Fruit fly (Drosophila melanogaster) whole organism, pupa: ENCODE measurements around the gene CG1792.

Experiments used
- CG10348 ChIP-seq: fragments of 200-800 bp; sonication (Bioruptor generic); IDR thresholded peaks from 2 replicates; pipeline ENCODE4 v1.3.6; 2022; ENCODE audit warnings: missing biosample characterization, missing genetic modification characterization
- CG12605 ChIP-seq: fragments of 200-800 bp; sonication (Bioruptor generic); IDR thresholded peaks from 2 replicates; pipeline ENCODE4 v1.3.6; 2022; ENCODE audit warnings: missing biosample characterization, missing genetic modification characterization
- CG13204 ChIP-seq: fragments of 200-800 bp; sonication (Bioruptor generic); optimal IDR thresholded peaks from 2 replicates; lab custom pipeline; 2018; ENCODE audit warnings: missing biosample characterization, mild to moderate bottlenecking, missing genetic modification characterization, moderate library complexity
- CG14655 ChIP-seq: fragments of 200-800 bp; sonication (Bioruptor generic); optimal IDR thresholded peaks from 3 replicates; lab custom pipeline; 2017; ENCODE audit warnings: mild to moderate bottlenecking, missing biosample characterization, missing genetic modification reagents, missing genetic modification characterization
- CG15710 ChIP-seq: fragments of 200-800 bp; sonication (Bioruptor generic); optimal IDR thresholded peaks from 2 replicates; lab custom pipeline; 2018; ENCODE audit warnings: missing biosample characterization, mild to moderate bottlenecking, missing genetic modification characterization, moderate library complexity
- CG17806 ChIP-seq: fragments of 200-800 bp; sonication (Bioruptor generic); optimal IDR thresholded peaks from 2 replicates; lab custom pipeline; 2018; ENCODE audit warnings: missing biosample characterization, mild to moderate bottlenecking, missing genetic modification characterization, moderate library complexity
- CG32121 ChIP-seq: fragments of 200-800 bp; sonication (Bioruptor generic); IDR thresholded peaks from 2 replicates; pipeline ENCODE4 v1.3.6; 2022; ENCODE audit warnings: missing biosample characterization, missing genetic modification characterization
- CG34367 ChIP-seq: fragments of 200-800 bp; sonication (Bioruptor generic); optimal IDR thresholded peaks from 2 replicates; lab custom pipeline; 2018; ENCODE audit warnings: missing biosample characterization, mild to moderate bottlenecking, missing genetic modification characterization
- CG4496 ChIP-seq: fragments of 200-800 bp; sonication (Bioruptor generic); IDR thresholded peaks from 3 replicates; pipeline ENCODE4 v1.3.6; 2022; ENCODE audit warnings: missing biosample characterization, missing genetic modification characterization
- CG8159 ChIP-seq: fragments of 200-800 bp; sonication (Bioruptor generic); optimal IDR thresholded peaks from 3 replicates; lab custom pipeline; 2018; ENCODE audit warnings: missing biosample characterization, mild to moderate bottlenecking, missing genetic modification characterization, moderate library complexity
- CG8301 ChIP-seq: fragments of 200-800 bp; sonication (Bioruptor generic); optimal IDR thresholded peaks from 2 replicates; lab custom pipeline; 2018; ENCODE audit warnings: missing biosample characterization, mild to moderate bottlenecking, missing genetic modification characterization
- CG9948 ChIP-seq: fragments of 200-800 bp; sonication (Bioruptor generic); optimal IDR thresholded peaks from 2 replicates; lab custom pipeline; 2018; ENCODE audit warnings: missing biosample characterization, mild to moderate bottlenecking, missing genetic modification characterization, moderate library complexity
- D1 ChIP-seq: fragments of 200-800 bp; sonication (Bioruptor generic); optimal IDR thresholded peaks from 2 replicates; lab custom pipeline; 2018; ENCODE audit warnings: missing biosample characterization, mild to moderate bottlenecking, missing genetic modification characterization, moderate library complexity
- EcR ChIP-seq: fragments of 200-800 bp; sonication (Bioruptor generic); optimal IDR thresholded peaks from 3 replicates; lab custom pipeline; 2019; ENCODE audit warnings: missing biosample characterization, missing genetic modification characterization, mild to moderate bottlenecking, moderate library complexity, missing genetic modification reagents
- Ets98B ChIP-seq: fragments of 200-800 bp; sonication (Bioruptor generic); IDR thresholded peaks from 2 replicates; pipeline ENCODE4 v1.3.6; 2022; ENCODE audit warnings: missing biosample characterization, missing genetic modification characterization
- Pif1A ChIP-seq: fragments of 200-800 bp; sonication (Bioruptor generic); optimal IDR thresholded peaks from 3 replicates; lab custom pipeline; 2016; ENCODE audit warnings: missing biosample characterization, missing genetic modification characterization
- Pif1B ChIP-seq: fragments of 200-800 bp; sonication (Bioruptor generic); optimal IDR thresholded peaks from 3 replicates; lab custom pipeline; 2016; ENCODE audit warnings: missing biosample characterization, missing genetic modification characterization
- Snoo ChIP-seq: fragments of 200-800 bp; sonication (Bioruptor generic); optimal IDR thresholded peaks from 3 replicates; lab custom pipeline; 2017; ENCODE audit warnings: missing biosample characterization, mild to moderate bottlenecking, missing genetic modification characterization, inconsistent platforms
- fd96Ca ChIP-seq: fragments of 200-800 bp; sonication (Bioruptor generic); IDR thresholded peaks from 3 replicates; pipeline ENCODE4 v1.3.6; 2022; ENCODE audit warnings: missing biosample characterization, missing genetic modification characterization
- gl ChIP-seq: fragments of 200-800 bp; sonication (Bioruptor generic); optimal IDR thresholded peaks from 2 replicates; lab custom pipeline; 2018; ENCODE audit warnings: missing biosample characterization, mild to moderate bottlenecking, missing genetic modification characterization
- rn ChIP-seq: fragments of 200-800 bp; sonication (Bioruptor generic); IDR thresholded peaks from 2 replicates; pipeline ENCODE4 v1.3.6; 2022; ENCODE audit warnings: missing biosample characterization, missing genetic modification characterization

Gene CG1792

DNA sequence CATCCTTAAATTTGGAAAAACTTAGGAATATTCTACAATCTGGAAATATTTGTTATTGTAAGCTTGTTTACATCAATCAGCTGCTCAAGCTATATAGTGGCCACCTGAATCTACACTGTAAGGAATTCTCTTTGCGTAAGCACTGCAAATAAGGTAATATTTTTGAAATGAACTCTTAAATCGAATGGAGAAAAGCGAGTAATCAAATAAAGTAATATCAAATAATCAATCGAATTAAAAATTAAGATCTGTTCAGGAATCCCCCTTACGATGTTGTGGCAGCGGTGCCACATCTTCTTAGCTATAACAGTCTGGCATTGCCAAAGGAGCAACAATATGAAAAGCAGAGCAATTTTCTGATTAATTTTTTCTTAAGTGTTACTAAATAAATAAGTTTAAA is at the start of gene CG1792, which contains the start of gene Mnat9:
CG1792 (plus strand) TSS at position 303 of the 400 bp plus-strand sequence.
Mnat9 (minus strand) TSS at position 160 of the 400 bp plus-strand sequence.
- TF ChIP-seq CG12605 (GFP tag; lab: Robert Waterston, UW) (peak; percentile 99), CG13204 (peak; percentile 88), CG9948 (tag; lab: Kevin White, UChicago) (peak; percentile 99), Pif1B (GFP tag; lab: Kevin White, UChicago) (peak; percentile 98), Ets98B (peak; percentile 99), CG4496 (peak; percentile 100), gl (peak; percentile 96), rn (GFP tag; lab: Robert Waterston, UW) (peak; percentile 99), CG8159 (tag; lab: Kevin White, UChicago) (peak; percentile 98), CG14655 (peak; percentile 98), Pif1A (GFP tag; lab: Kevin White, UChicago) (peak; percentile 98), Snoo (tag; lab: Kevin White, UChicago) (peak; percentile 98), CG15710 (tag; lab: Kevin White, UChicago) (peak; percentile 98), CG17806 (tag; lab: Kevin White, UChicago) (peak; percentile 99), EcR (GFP tag; lab: Kevin White, UChicago) (peak; percentile 51), CG8301 (tag; lab: Kevin White, UChicago) (peak; percentile 99), CG10348 (GFP tag; lab: Robert Waterston, UW) (peak; percentile 95), fd96Ca (peak; percentile 99), D1 (no peak), CG34367 (tag; lab: Kevin White, UChicago) (peak; percentile 99), CG32121 (GFP tag; lab: Robert Waterston, UW) (peak; percentile 99)

DNA sequence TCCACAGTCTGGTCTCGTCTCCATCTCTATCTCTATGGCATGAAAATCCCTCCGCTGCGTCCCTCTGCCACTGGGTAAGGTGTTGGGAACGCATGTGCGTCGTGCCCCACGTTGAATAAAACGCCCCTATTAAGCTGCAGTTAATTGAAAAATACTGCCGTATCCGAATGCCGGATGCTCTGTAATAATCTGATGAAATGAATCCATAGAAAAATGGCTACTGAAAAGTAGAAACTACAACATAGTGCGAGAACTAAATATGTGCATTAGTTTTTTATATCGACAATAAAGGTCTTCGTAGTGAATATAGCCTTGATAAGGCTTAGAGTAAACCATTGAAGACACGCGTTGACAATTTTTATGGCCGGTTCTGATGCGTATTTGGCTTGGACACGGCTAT is 49.4 kb upstream of the CG1792 start:
- TF ChIP-seq CG14655 (peak; percentile 85), CG32121 (GFP tag; lab: Robert Waterston, UW) (peak; percentile 71; the same call in 1 of the 2 replicates), Ets98B (peak; percentile 84), CG9948 (tag; lab: Kevin White, UChicago) (peak; percentile 79), fd96Ca (peak; percentile 89), rn (GFP tag; lab: Robert Waterston, UW) (peak; percentile 70), CG8301 (tag; lab: Kevin White, UChicago) (peak; percentile 83), CG12605 (GFP tag; lab: Robert Waterston, UW) (peak; percentile 72), Pif1A (GFP tag; lab: Kevin White, UChicago) (peak; percentile 84), gl (peak; percentile 67), CG17806 (tag; lab: Kevin White, UChicago) (peak; percentile 80), CG10348 (GFP tag; lab: Robert Waterston, UW) (no peak), CG15710 (tag; lab: Kevin White, UChicago) (peak; percentile 82), Pif1B (GFP tag; lab: Kevin White, UChicago) (peak; percentile 83), CG4496 (peak; percentile 84), D1 (no peak), CG34367 (tag; lab: Kevin White, UChicago) (peak; percentile 71), CG13204 (peak; percentile 68), CG8159 (tag; lab: Kevin White, UChicago) (peak; percentile 76), EcR (GFP tag; lab: Kevin White, UChicago) (no peak), Snoo (tag; lab: Kevin White, UChicago) (no peak)

DNA sequence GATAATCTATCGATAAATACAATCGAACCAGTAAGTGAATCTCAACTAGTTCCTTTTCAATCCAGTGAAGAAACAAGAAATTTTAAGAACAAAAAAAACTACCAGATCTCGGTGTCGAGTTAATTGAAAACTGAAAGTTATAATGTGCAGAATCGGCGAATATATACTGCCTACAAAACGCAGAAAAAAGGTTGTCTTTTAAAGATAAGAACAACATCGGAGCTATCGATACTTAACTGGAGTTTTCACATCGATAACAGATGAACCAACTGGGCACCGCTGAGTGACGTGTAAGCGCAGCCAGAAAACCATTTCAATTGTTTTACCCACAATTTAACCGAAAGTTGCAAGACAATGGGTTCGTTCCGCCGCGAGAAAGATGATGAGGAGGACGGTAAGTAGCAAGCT is 44.2 kb upstream of the CG1792 start, which contains the start of gene gammaCOP:
gammaCOP (plus strand) TSS at position 259 of the 408 bp plus-strand sequence.
- TF ChIP-seq CG13204 = no peak

DNA sequence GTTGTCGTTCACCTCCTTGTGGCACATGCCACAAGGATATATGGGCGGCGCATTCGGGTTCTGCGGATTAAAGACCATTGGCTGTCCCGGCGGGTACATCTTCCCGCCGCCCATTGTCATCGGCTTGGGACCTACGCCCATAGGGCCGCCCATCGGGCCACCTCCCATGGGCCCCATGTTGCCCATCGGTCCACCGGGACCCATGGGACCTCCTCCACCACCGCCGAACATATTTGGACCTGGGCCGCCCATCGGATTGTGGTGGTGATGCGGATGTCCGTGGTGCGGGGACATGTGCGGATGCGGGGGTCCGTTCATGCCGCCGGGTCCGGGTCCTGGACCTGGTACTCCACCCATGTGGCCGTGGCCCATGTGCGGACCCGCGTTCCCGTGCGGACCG is 38.8 kb upstream of the CG1792 start:
- TF ChIP-seq CG13204 = no peak
- no peak for TF ChIP-seq CG9948 (tag; lab: Kevin White, UChicago)
- no peak for TF ChIP-seq CG17806 (tag; lab: Kevin White, UChicago)

DNA sequence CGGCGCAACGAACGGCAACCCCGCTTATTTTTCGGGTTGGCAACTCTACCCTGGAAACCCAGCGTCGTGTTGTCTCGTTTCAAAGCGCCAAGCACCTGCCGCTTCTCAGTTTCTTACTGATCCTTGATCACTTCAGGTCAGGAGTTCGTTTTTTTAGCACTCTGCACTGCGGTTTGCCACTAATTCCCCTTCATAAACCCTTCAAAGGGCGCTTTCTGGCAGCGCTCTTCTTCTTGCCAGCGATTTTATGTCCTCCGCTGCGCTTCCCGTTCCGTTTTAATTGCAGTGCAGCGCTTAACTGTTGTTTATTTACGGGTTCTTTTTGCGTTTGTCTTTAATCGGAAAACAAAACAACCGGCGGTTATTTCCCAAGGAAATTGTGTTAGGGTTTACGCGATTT is 36.1 kb upstream of the CG1792 start:
- TF ChIP-seq rn (GFP tag; lab: Robert Waterston, UW) (no peak), fd96Ca (no peak)

DNA sequence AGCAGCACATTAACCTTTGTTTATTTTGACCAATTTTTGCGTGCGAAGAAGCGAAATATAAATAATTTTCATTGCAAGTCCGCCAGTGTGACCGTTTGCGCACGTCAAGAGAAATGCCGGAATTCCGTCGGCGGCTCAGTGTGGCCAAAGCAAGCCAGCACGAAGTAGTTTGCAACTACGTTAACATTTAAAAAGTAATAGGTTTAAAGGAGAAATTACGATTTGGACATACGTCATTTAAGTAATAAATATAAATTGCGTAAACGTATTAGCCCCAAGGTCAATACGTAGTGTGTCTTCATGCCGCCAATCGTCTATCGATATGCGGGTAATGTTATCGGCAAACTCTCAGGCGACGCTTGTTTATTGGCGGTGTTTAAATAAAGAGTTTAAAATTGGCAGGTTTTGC is 35.5 kb upstream of the CG1792 start, which contains the start of the genes pygo and rod:
pygo (minus strand) TSS at position 114 of the 409 bp plus-strand sequence.
rod (plus strand) TSS at position 366 of the 409 bp plus-strand sequence.
- no peak for TF ChIP-seq CG14655
- TF ChIP-seq CG8159 (tag; lab: Kevin White, UChicago) = peak; percentile 26

DNA sequence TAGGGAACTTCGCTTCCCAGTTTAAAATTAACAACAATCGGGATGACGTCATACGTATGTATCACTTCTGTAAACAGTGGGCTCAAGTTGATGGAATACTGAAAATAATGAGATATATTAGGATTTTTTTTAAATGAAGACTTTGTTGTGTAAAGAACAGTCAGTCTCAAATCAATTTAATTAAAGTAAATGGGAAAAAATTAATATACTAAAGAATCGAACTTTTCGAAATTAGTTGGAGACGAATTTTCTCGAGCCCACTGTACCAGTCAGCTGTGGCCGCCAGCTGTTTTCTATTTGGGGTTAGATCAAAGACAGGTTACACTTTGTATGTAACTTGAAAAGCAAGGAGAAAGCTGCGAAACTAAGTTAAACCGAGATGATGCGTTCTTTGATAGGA is 27.7 kb upstream of the CG1792 start, which contains the start of gene CG1635:
CG1635 (plus strand) TSS at position 300 of the 400 bp plus-strand sequence.
- TF ChIP-seq D1 (no peak), CG10348 (GFP tag; lab: Robert Waterston, UW) (peak; percentile 97), fd96Ca (peak; percentile 98), CG34367 (tag; lab: Kevin White, UChicago) (peak; percentile 97), CG13204 (no peak), CG15710 (tag; lab: Kevin White, UChicago) (peak; percentile 98), CG4496 (peak; percentile 100), gl (peak; percentile 92), CG9948 (tag; lab: Kevin White, UChicago) (peak; percentile 97), CG32121 (GFP tag; lab: Robert Waterston, UW) (peak; percentile 100), rn (GFP tag; lab: Robert Waterston, UW) (peak; percentile 98), CG8301 (tag; lab: Kevin White, UChicago) (peak; percentile 100), Snoo (tag; lab: Kevin White, UChicago) (peak; percentile 98), EcR (GFP tag; lab: Kevin White, UChicago) (peak; percentile 49), CG8159 (tag; lab: Kevin White, UChicago) (peak; percentile 97), Pif1B (GFP tag; lab: Kevin White, UChicago) (peak; percentile 97), CG17806 (tag; lab: Kevin White, UChicago) (peak; percentile 98), Ets98B (peak; percentile 100), Pif1A (GFP tag; lab: Kevin White, UChicago) (no peak), CG14655 (peak; percentile 99), CG12605 (GFP tag; lab: Robert Waterston, UW) (peak; percentile 100)
